Fruit fly (Drosophila melanogaster): Measurements from ENCODE around the gene Krn.

DNA sequence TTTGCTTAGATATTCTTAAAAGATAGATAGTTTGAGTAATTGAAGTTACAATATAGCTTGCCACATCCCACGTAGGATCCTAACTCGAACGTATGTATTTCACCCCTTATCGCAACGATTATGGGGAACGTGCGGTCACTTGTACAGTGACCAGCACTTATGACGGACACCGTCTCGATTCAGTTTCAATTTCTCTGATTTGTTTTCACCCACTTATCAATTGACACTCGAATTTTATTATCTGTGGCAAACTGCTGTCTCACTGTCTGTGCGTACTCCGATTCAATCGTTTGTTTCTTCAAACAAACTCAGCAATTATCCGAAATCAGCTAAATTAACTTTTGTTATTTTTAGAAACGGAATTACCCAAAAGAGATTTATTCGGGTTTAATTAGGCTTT, 31.1 kb downstream of the Krn start:
- TF ChIP-seq ttk (optimal IDR thresholded peaks at IDR 0.05) = no peak
- no peak for TF ChIP-seq h (optimal IDR thresholded peaks at IDR 0.05)
- TF ChIP-seq Myc (optimal IDR thresholded peaks at IDR 0.05) = no peak
- TF ChIP-seq Sin3A (optimal IDR thresholded peaks at IDR 0.05) = no peak
- TF ChIP-seq psq (optimal IDR thresholded peaks at IDR 0.05) = no peak
- no peak for TF ChIP-seq insv (optimal IDR thresholded peaks at IDR 0.05)
